Fruit fly (Drosophila melanogaster) Kc167 (cell line): ENCODE results near the gene CG17104.

Experiments
- Myc ChIP-seq: fragments of >200 bp; optimal IDR thresholded peaks from 2 replicates; lab custom pipeline; 2017; ENCODE audit warnings: missing external identifiers
- insv ChIP-seq: fragments of >200 bp; optimal IDR thresholded peaks from 3 replicates; lab custom pipeline; 2018; ENCODE audit warnings: missing external identifiers
- psq ChIP-seq: fragments of >200 bp; optimal IDR thresholded peaks from 2 replicates; lab custom pipeline; 2017; ENCODE audit warnings: missing external identifiers

dm6 chr2L:10632702-10633101 is 44.3 kb upstream of the CG17104 start:
- no peak for TF ChIP-seq insv (lab: Kevin White, UChicago)
- TF ChIP-seq psq (lab: Kevin White, UChicago): no peak
- TF ChIP-seq Myc (lab: Kevin White, UChicago): no peak
